Fruit fly (Drosophila melanogaster): Measurements from ENCODE around the gene CG6026.

CG6026 gene

DNA sequence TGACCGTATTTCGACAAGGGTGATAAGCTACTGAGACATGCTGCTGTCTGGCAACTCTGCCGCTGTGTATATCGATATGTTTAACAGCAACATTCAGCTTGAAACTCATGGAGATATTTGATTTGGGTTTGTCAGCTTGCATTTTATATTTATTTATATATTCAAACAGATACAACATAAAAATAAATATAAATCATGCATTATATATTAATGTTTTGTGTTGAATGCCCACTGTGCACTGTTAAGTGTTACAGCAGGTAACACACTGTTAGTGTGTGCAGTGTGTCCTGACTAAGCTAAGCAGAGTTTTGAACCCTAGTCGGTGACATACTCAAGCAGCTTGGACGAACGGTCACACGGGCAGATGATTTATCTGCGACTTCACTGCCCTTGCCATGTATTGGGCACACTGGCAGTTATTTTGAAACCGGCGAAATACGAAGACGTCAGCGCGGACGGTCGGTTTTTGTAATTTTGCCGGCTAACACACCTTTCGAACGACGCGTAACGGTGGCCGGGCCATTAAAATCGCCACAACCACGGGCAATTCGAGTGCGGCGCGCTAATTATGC is 49.6 kb upstream of the CG6026 start, which contains the start of the genes snRNP-U1-C and gukh (continued):
- TF ChIP-seq pita (GFP tag; optimal IDR thresholded peaks at IDR 0.05), result peak; percentile 95
- peak; percentile 77 for TF ChIP-seq Oli (tag; optimal IDR thresholded peaks at IDR 0.05)
- TF ChIP-seq run (tag; optimal IDR thresholded peaks at IDR 0.05), result peak; percentile 55
- peak; percentile 74 for TF ChIP-seq CG18619 (GFP tag; optimal IDR thresholded peaks at IDR 0.05)
- peak; percentile 69 for TF ChIP-seq CG18476 (GFP tag; optimal IDR thresholded peaks at IDR 0.05)
- peak; percentile 35 for TF ChIP-seq shn (GFP tag; optimal IDR thresholded peaks at IDR 0.05)
- TF ChIP-seq fru (optimal IDR thresholded peaks at IDR 0.05), result no peak
- no peak for TF ChIP-seq hth (optimal IDR thresholded peaks at IDR 0.05)
- no peak for TF ChIP-seq pan (optimal IDR thresholded peaks at IDR 0.05)
- peak in 1 of 2 experiments; percentile 86 for TF ChIP-seq pan (GFP tag; optimal IDR thresholded peaks at IDR 0.05 in 1 of 2, IDR thresholded peaks at IDR 0.05 in 1 of 2)
- TF ChIP-seq CG34224 (GFP tag; IDR thresholded peaks at IDR 0.05; ENCODE audit: partially characterized antibody), result peak; percentile 53
- peak; percentile 75 for TF ChIP-seq CG31224 (GFP tag; IDR thresholded peaks at IDR 0.05)
- TF ChIP-seq fu2 (GFP tag; optimal IDR thresholded peaks at IDR 0.05), result peak; percentile 5
- peak; percentile 86 for TF ChIP-seq Fer3 (tag; optimal IDR thresholded peaks at IDR 0.05)
- TF ChIP-seq bbx (GFP tag; IDR thresholded peaks at IDR 0.05; ENCODE audit: partially characterized antibody), result peak; percentile 53; the same call in 1 of the 2 replicates
- no peak for TF ChIP-seq CkIIα-i1 (GFP tag; IDR thresholded peaks at IDR 0.05)
- peak; percentile 46 for TF ChIP-seq CG30431 (GFP tag; optimal IDR thresholded peaks at IDR 0.05)
- no peak for TF ChIP-seq CG12236 (GFP tag; optimal IDR thresholded peaks at IDR 0.05)
- peak; percentile 6 for TF ChIP-seq pfk (GFP tag; optimal IDR thresholded peaks at IDR 0.05)
- peak; percentile 88 for TF ChIP-seq CG13424 (tag; optimal IDR thresholded peaks at IDR 0.05)
- peak; percentile 88 for TF ChIP-seq CG14710 (tag; optimal IDR thresholded peaks at IDR 0.05)
- TF ChIP-seq Doc2 (GFP tag; IDR thresholded peaks at IDR 0.05), result no peak
- peak; percentile 35; the same call in 1 of the 2 replicates for TF ChIP-seq rib (GFP tag; IDR thresholded peaks at IDR 0.05)
- TF ChIP-seq unc-4 (GFP tag; IDR thresholded peaks at IDR 0.05; ENCODE audit: partially characterized antibody), result peak; percentile 77
- peak; percentile 80 for TF ChIP-seq Fer1 (GFP tag; optimal IDR thresholded peaks at IDR 0.05)
- TF ChIP-seq CG18764 (GFP tag; optimal IDR thresholded peaks at IDR 0.05), result peak; percentile 56
- no peak for TF ChIP-seq MTF-1 (GFP tag; optimal IDR thresholded peaks at IDR 0.05; ENCODE audit: borderline replicate concordance)
- peak; percentile 77 for TF ChIP-seq CG7556 (GFP tag; optimal IDR thresholded peaks at IDR 0.05)
- TF ChIP-seq CG10979 (tag; optimal IDR thresholded peaks at IDR 0.05), result peak; percentile 65
- peak; percentile 31 to 86 for TF ChIP-seq Hr51 (GFP tag; optimal IDR thresholded peaks at IDR 0.05)
- peak; percentile 55; the same call in 1 of the 3 replicates for TF ChIP-seq croc (GFP tag; conservative IDR thresholded peaks at IDR 0.05)
- TF ChIP-seq sens-2 (GFP tag; IDR thresholded peaks at IDR 0.05), result peak; percentile 84
- peak; percentile 98 for TF ChIP-seq CG4707 (GFP tag; optimal IDR thresholded peaks at IDR 0.05)
- TF ChIP-seq CG11560 (tag; IDR thresholded peaks at IDR 0.05), result peak; percentile 68; the same call in 2 of the 3 replicates
- TF ChIP-seq mld (GFP tag; IDR thresholded peaks at IDR 0.05; ENCODE audit: partially characterized antibody), result no peak
- peak; percentile 43 for TF ChIP-seq exex (tag; optimal IDR thresholded peaks at IDR 0.05)
- TF ChIP-seq row (GFP tag; IDR thresholded peaks at IDR 0.05), result peak; percentile 95
- TF ChIP-seq Mrtf (GFP tag; IDR thresholded peaks at IDR 0.05), result peak; percentile 81
- peak; percentile 70 for TF ChIP-seq Abd-B (GFP tag; optimal IDR thresholded peaks at IDR 0.05)
- peak; percentile 79 for TF ChIP-seq phol (tag; optimal IDR thresholded peaks at IDR 0.05)
- peak; percentile 83 for TF ChIP-seq CG10267 (tag; optimal IDR thresholded peaks at IDR 0.05)
- TF ChIP-seq Pdp1 (GFP tag; optimal IDR thresholded peaks at IDR 0.05), result peak; percentile 18 to 84
- peak; percentile 88 for TF ChIP-seq Atf6 (GFP tag; IDR thresholded peaks at IDR 0.05)
- TF ChIP-seq CG8281 (tag; optimal IDR thresholded peaks at IDR 0.05), result peak; percentile 10
- no peak for TF ChIP-seq sima (GFP tag; optimal IDR thresholded peaks at IDR 0.05)
- peak; percentile 18 for TF ChIP-seq jumu (GFP tag; optimal IDR thresholded peaks at IDR 0.05)
- peak; percentile 66 for TF ChIP-seq CG16815 (GFP tag; optimal IDR thresholded peaks at IDR 0.05)
- TF ChIP-seq cad (GFP tag; optimal IDR thresholded peaks at IDR 0.05), result no peak
- no peak for TF ChIP-seq CG31388 (GFP tag; optimal IDR thresholded peaks at IDR 0.05)
- peak; percentile 65 for TF ChIP-seq HmgD (GFP tag; optimal IDR thresholded peaks at IDR 0.05)
